Worm (Caenorhabditis elegans): ENCODE results near the gene rnr-2.
"Not testable (repeated sequence)": the region's sequence is repeated elsewhere in the genome, so short reads cannot be mapped to it uniquely, and the experiment has no call there.

- TF ChIP-seq ama-1 (optimal IDR thresholded peaks at IDR 0.05); tra-4 (tag; optimal IDR thresholded peaks at IDR 0.05); flt-1 (GFP tag; IDR thresholded peaks at IDR 0.05); sea-1 (GFP tag; conservative IDR thresholded peaks at IDR 0.05); tbx-37 (GFP tag; conservative IDR thresholded peaks at IDR 0.05); tbx-11 (GFP tag; IDR thresholded peaks at IDR 0.05); aly-1 (tag; optimal IDR thresholded peaks at IDR 0.05); F13C5.2 (tag; optimal IDR thresholded peaks at IDR 0.05); hnd-1 (tag; optimal IDR thresholded peaks at IDR 0.05): not testable (repeated sequence)
Observed at ce11 chrIII:4060856-4061383, 33.8 kb downstream of the rnr-2 start.

Measured in whole organism, early embryonic.